Worm (Caenorhabditis elegans): ENCODE measurements around the gene raga-1.

Gene raga-1

DNA sequence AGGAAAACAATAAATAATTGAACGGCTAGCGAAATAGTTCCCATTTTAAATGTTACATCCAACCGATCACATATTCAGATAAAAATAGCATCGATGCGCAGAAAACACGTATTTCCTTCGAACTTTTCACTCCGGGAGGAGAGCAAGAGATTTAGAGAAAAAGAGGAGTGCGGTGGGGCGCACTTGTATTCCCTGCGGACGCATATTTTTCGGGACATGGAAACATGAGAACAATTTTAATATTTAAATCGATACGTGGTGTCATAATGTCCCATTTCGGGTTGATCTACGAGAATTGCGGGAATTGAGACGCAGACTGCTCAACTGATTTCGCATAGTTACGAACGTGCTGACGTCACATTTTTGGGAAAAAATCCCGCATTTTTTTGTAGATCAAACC lies 7.7 kb upstream of the raga-1 start, which contains the start of gene C47G2.4 (continued):
- TF ChIP-seq B0035.1 (tag; optimal IDR thresholded peaks at IDR 0.05) (no peak), ztf-18 (tag; optimal IDR thresholded peaks at IDR 0.05) (peak; percentile 53), ceh-91 (GFP tag; IDR thresholded peaks at IDR 0.05) (peak; percentile 28; the same call in 1 of the 2 replicates), let-526 (GFP tag; IDR thresholded peaks at IDR 0.05) (no peak), nfya-2 (GFP tag; IDR thresholded peaks at IDR 0.05) (no peak), attf-6 (GFP tag; IDR thresholded peaks at IDR 0.05) (no peak), Y95B8A.8 (GFP tag; IDR thresholded peaks at IDR 0.05) (0 out of 2 replicates have a peak, but pooled peaks have one; percentile 31), ceh-79 (tag; optimal IDR thresholded peaks at IDR 0.05) (no peak), Y56A3A.18 (GFP tag; IDR thresholded peaks at IDR 0.05) (no peak), dpff-1 (tag; optimal IDR thresholded peaks at IDR 0.05) (no peak), ccch-3 (GFP tag; optimal IDR thresholded peaks at IDR 0.05) (no peak), F39B2.1 (GFP tag; IDR thresholded peaks at IDR 0.05) (no peak), Y67H2A.10 (GFP tag; conservative IDR thresholded peaks at IDR 0.05) (no peak), hmg-20 (GFP tag; IDR thresholded peaks at IDR 0.05) (no peak), C17E4.6 (GFP tag; IDR thresholded peaks at IDR 0.05) (no peak), ztf-22 (GFP tag; optimal IDR thresholded peaks at IDR 0.05) (no peak), F10E7.11 (tag; optimal IDR thresholded peaks at IDR 0.05) (no peak), ceh-27 (GFP tag; optimal IDR thresholded peaks at IDR 0.05) (peak; percentile 38), F33H1.4 (GFP tag; IDR thresholded peaks at IDR 0.05) (peak; percentile 48), ztf-25 (GFP tag; IDR thresholded peaks at IDR 0.05) (no peak), snpc-4 (GFP tag; optimal IDR thresholded peaks at IDR 0.05) (no peak), snpc-4 (tag; optimal IDR thresholded peaks at IDR 0.05) (peak in 3 of 4 experiments; percentile 16 to 49 (median 40)), ets-4 (GFP tag; optimal IDR thresholded peaks at IDR 0.05) (no peak), egl-44 (GFP tag; IDR thresholded peaks at IDR 0.05) (no peak), cebp-2 (GFP tag; IDR thresholded peaks at IDR 0.05) (no peak), unc-62 (GFP tag; optimal IDR thresholded peaks at IDR 0.05) (no peak), lsl-1 (GFP tag; optimal IDR thresholded peaks at IDR 0.05) (peak; percentile 66), T26A5.8 (tag; optimal IDR thresholded peaks at IDR 0.05) (no peak), F37B4.10 (GFP tag; IDR thresholded peaks at IDR 0.05) (no peak), nhr-90 (tag; optimal IDR thresholded peaks at IDR 0.05) (no peak), akir-1 (GFP tag; optimal IDR thresholded peaks at IDR 0.05) (no peak), hsf-1 (GFP tag; IDR thresholded peaks at IDR 0.05) (no peak), zfh-2 (GFP tag; conservative IDR thresholded peaks at IDR 0.05) (no peak), attf-5 (GFP tag; optimal IDR thresholded peaks at IDR 0.05) (peak; percentile 85), him-1 (tag; optimal IDR thresholded peaks at IDR 0.05) (no peak), ztf-28 (GFP tag; IDR thresholded peaks at IDR 0.05) (0 out of 2 replicates have a peak, but pooled peaks have one; percentile 11), mxl-1 (tag; optimal IDR thresholded peaks at IDR 0.05) (no peak), tlf-1 (GFP tag; optimal IDR thresholded peaks at IDR 0.05) (no peak), D2030.7 (GFP tag; IDR thresholded peaks at IDR 0.05) (peak; percentile 48), F55B11.4 (tag; optimal IDR thresholded peaks at IDR 0.05; ENCODE audit: borderline replicate concordance, insufficient read depth) (no peak), let-607 (tag; optimal IDR thresholded peaks at IDR 0.05) (no peak), nhr-80 (tag; optimal IDR thresholded peaks at IDR 0.05) (peak; percentile 7), lin-26 (GFP tag; IDR thresholded peaks at IDR 0.05) (no peak), zim-3 (tag; optimal IDR thresholded peaks at IDR 0.05) (no peak), pha-4 (tag; optimal IDR thresholded peaks at IDR 0.05) (no peak), madf-8 (GFP tag; conservative IDR thresholded peaks at IDR 0.05) (peak; percentile 21; the same call in 1 of the 2 replicates), nhr-120 (GFP tag; IDR thresholded peaks at IDR 0.05) (no peak), mel-28 (tag; optimal IDR thresholded peaks at IDR 0.05; ENCODE audit: borderline replicate concordance) (no peak), K12H6.12 (tag; optimal IDR thresholded peaks at IDR 0.05) (no peak)

All from whole organism, young adult.